Fruit fly (Drosophila melanogaster) whole organism, embryonic: Measurements from ENCODE around the gene TBC1d7.

Source experiments
- ATbp ChIP-seq: fragments of 200-800 bp; sonication (Bioruptor generic); optimal IDR thresholded peaks from 2 replicates; lab custom pipeline; 2017; ENCODE audit warnings: missing biosample characterization, mild to moderate bottlenecking, missing genetic modification characterization, missing genetic modification reagents
- Asciz ChIP-seq: fragments of 200-800 bp; sonication (Bioruptor generic); optimal IDR thresholded peaks from 2 replicates; lab custom pipeline; 2017; ENCODE audit warnings: missing biosample characterization, mild to moderate bottlenecking, missing genetic modification characterization, missing genetic modification reagents
- Atf6 ChIP-seq: fragments of 200-800 bp; sonication (Bioruptor generic); IDR thresholded peaks from 2 replicates; pipeline ENCODE4 v1.3.6; 2022; ENCODE audit warnings: missing biosample characterization, missing genetic modification characterization
- Bgb ChIP-seq: fragments of 200-800 bp; sonication (Bioruptor generic); IDR thresholded peaks from 2 replicates; pipeline ENCODE4 v1.3.6; 2022; ENCODE audit warnings: missing biosample characterization, missing genetic modification characterization; ENCODE audit not compliant: partially characterized antibody
- Blimp-1 ChIP-seq: fragments of 200-800 bp; sonication (Bioruptor generic); optimal IDR thresholded peaks from 3 replicates; lab custom pipeline; 2018; ENCODE audit warnings: missing biosample characterization, missing genetic modification characterization, mild to moderate bottlenecking, moderate library complexity, missing genetic modification reagents
- CG10267 ChIP-seq: fragments of 200-800 bp; sonication (Bioruptor generic); optimal IDR thresholded peaks from 2 replicates; lab custom pipeline; 2018; ENCODE audit warnings: missing biosample characterization, mild to moderate bottlenecking, missing genetic modification characterization, moderate library complexity
- CG10366 ChIP-seq: fragments of 200-800 bp; sonication (Bioruptor generic); IDR thresholded peaks from 2 replicates; pipeline ENCODE4 v1.3.6; 2022; ENCODE audit warnings: missing biosample characterization, missing genetic modification characterization
- CG14050 ChIP-seq: fragments of 200-800 bp; sonication (Bioruptor generic); IDR thresholded peaks from 3 replicates; pipeline ENCODE4 v1.3.6; 2022; ENCODE audit warnings: missing biosample characterization, missing genetic modification characterization
- CG16779 ChIP-seq: fragments of 200-800 bp; sonication (Bioruptor generic); IDR thresholded peaks from 2 replicates; pipeline ENCODE4 v1.3.6; 2022; ENCODE audit warnings: missing biosample characterization, missing genetic modification characterization
- CG18262 ChIP-seq: fragments of 200-800 bp; optimal IDR thresholded peaks from 3 replicates; lab custom pipeline; 2019; ENCODE audit warnings: missing biosample characterization, mild to moderate bottlenecking, missing genetic modification characterization, moderate library complexity
- CG18599 ChIP-seq: fragments of 200-800 bp; sonication (Bioruptor generic); optimal IDR thresholded peaks from 3 replicates; lab custom pipeline; 2017; ENCODE audit warnings: missing biosample characterization, missing genetic modification characterization, mild to moderate bottlenecking, moderate library complexity, missing genetic modification reagents
- CG18764 ChIP-seq: fragments of 200-800 bp; sonication (Bioruptor generic); optimal IDR thresholded peaks from 3 replicates; lab custom pipeline; 2016; ENCODE audit warnings: missing biosample characterization, missing genetic modification characterization
- CG30403 ChIP-seq: fragments of 200-800 bp; sonication (Bioruptor generic); optimal IDR thresholded peaks from 3 replicates; lab custom pipeline; 2016; ENCODE audit warnings: missing biosample characterization, missing genetic modification characterization
- CG8089 ChIP-seq: fragments of 200-800 bp; sonication (Bioruptor generic); optimal IDR thresholded peaks from 3 replicates; lab custom pipeline; 2016; ENCODE audit warnings: missing biosample characterization, missing genetic modification characterization
- CG8281 ChIP-seq: fragments of 200-800 bp; sonication (Bioruptor generic); optimal IDR thresholded peaks from 2 replicates; lab custom pipeline; 2018; ENCODE audit warnings: missing biosample characterization, mild to moderate bottlenecking, missing genetic modification characterization, moderate library complexity
- Doc2 ChIP-seq: fragments of 200-800 bp; sonication (Bioruptor generic); IDR thresholded peaks from 2 replicates; pipeline ENCODE4 v1.3.6; 2022; ENCODE audit warnings: missing biosample characterization, missing genetic modification characterization
- Drgx ChIP-seq: fragments of 200-800 bp; sonication (Bioruptor generic); IDR thresholded peaks from 2 replicates; pipeline ENCODE4 v1.3.6; 2022; ENCODE audit warnings: missing biosample characterization, missing genetic modification characterization
- E2f2 ChIP-seq: fragments of 200-800 bp; sonication (Bioruptor generic); IDR thresholded peaks from 2 replicates; pipeline ENCODE4 v1.3.6; 2022; ENCODE audit warnings: missing biosample characterization, missing genetic modification characterization
- Ets97D ChIP-seq: fragments of 200-800 bp; sonication (Bioruptor generic); optimal IDR thresholded peaks from 3 replicates; lab custom pipeline; 2016; ENCODE audit warnings: missing biosample characterization, missing genetic modification characterization
- Hand ChIP-seq: fragments of 200-800 bp; sonication (Bioruptor generic); optimal IDR thresholded peaks from 2 replicates; lab custom pipeline; 2017; ENCODE audit warnings: mild to moderate bottlenecking, missing biosample characterization, missing genetic modification reagents, missing genetic modification characterization
- MESR4 ChIP-seq: fragments of 200-800 bp; sonication (Bioruptor generic); optimal IDR thresholded peaks from 2 replicates; lab custom pipeline; 2018; ENCODE audit warnings: missing biosample characterization, mild to moderate bottlenecking, missing genetic modification characterization, moderate library complexity
- Myb ChIP-seq: fragments of 200-800 bp; sonication (Bioruptor generic); optimal IDR thresholded peaks from 2 replicates; lab custom pipeline; 2016; ENCODE audit warnings: missing biosample characterization, missing genetic modification characterization
- NC2α ChIP-seq: fragments of 200-800 bp; sonication (Bioruptor generic); optimal IDR thresholded peaks from 2 replicates; lab custom pipeline; 2016; ENCODE audit warnings: missing biosample characterization, missing genetic modification characterization
- Oaz ChIP-seq: fragments of 200-800 bp; sonication (Bioruptor generic); IDR thresholded peaks from 2 replicates; pipeline ENCODE4 v1.3.6; 2022; ENCODE audit warnings: missing biosample characterization, missing genetic modification characterization
- Ptx1 ChIP-seq: fragments of 200-800 bp; sonication (Bioruptor generic); IDR thresholded peaks from 2 replicates; pipeline ENCODE4 v1.3.6; 2022; ENCODE audit warnings: missing biosample characterization, missing genetic modification characterization
- Rx ChIP-seq: fragments of 200-800 bp; sonication (Bioruptor generic); IDR thresholded peaks from 2 replicates; pipeline ENCODE4 v1.3.6; 2022; ENCODE audit warnings: missing biosample characterization, missing genetic modification characterization
- Six4 ChIP-seq: fragments of 200-800 bp; sonication (Bioruptor generic); optimal IDR thresholded peaks from 2 replicates; lab custom pipeline; 2016; ENCODE audit warnings: missing biosample characterization, missing genetic modification characterization
- Xrp1 ChIP-seq: fragments of 200-800 bp; sonication (Bioruptor generic); IDR thresholded peaks from 2 replicates; pipeline ENCODE4 v1.3.6; 2022; ENCODE audit warnings: missing biosample characterization, missing genetic modification characterization
- croc ChIP-seq: fragments of 200-800 bp; sonication (Bioruptor generic); conservative IDR thresholded peaks from 3 replicates; pipeline ENCODE4 v1.3.6; 2022; ENCODE audit warnings: missing biosample characterization, missing genetic modification characterization
- danr ChIP-seq: fragments of 200-800 bp; sonication (Bioruptor generic); IDR thresholded peaks from 2 replicates; pipeline ENCODE4 v1.3.6; 2022; ENCODE audit warnings: missing biosample characterization, missing genetic modification characterization
- eve ChIP-seq, 2 experiments: fragments of >200 bp; optimal IDR thresholded peaks; 2 replicates each; lab custom pipeline; 2017; ENCODE audit warnings: missing biosample characterization in 2 of 2, missing genetic modification characterization in 2 of 2
- ewg ChIP-seq: fragments of 200-800 bp; sonication (Bioruptor generic); optimal IDR thresholded peaks from 3 replicates; lab custom pipeline; 2017; ENCODE audit warnings: mild to moderate bottlenecking, missing biosample characterization, missing genetic modification reagents, missing genetic modification characterization
- fd102C ChIP-seq: fragments of 200-800 bp; sonication (Bioruptor generic); optimal IDR thresholded peaks from 2 replicates; lab custom pipeline; 2018; ENCODE audit warnings: missing biosample characterization, mild to moderate bottlenecking, missing genetic modification characterization, moderate library complexity
- grn ChIP-seq: fragments of 200-800 bp; sonication (Bioruptor generic); optimal IDR thresholded peaks from 3 replicates; lab custom pipeline; 2017; ENCODE audit warnings: missing biosample characterization, missing genetic modification characterization
- gsb ChIP-seq: fragments of 200-800 bp; sonication (Bioruptor generic); IDR thresholded peaks from 2 replicates; pipeline ENCODE4 v1.3.6; 2022; ENCODE audit warnings: missing biosample characterization, missing genetic modification characterization
- kay ChIP-seq: fragments of 200-800 bp; sonication (Bioruptor generic); optimal IDR thresholded peaks from 2 replicates; lab custom pipeline; 2016; ENCODE audit warnings: missing biosample characterization, missing genetic modification characterization
- lov ChIP-seq, 2 experiments: fragments of 200-800 bp in 1 of 2; fragments of >200 bp in 1 of 2; sonication (Bioruptor generic) in 1 of 2; IDR thresholded peaks in 1 of 2; optimal IDR thresholded peaks in 1 of 2; 2 replicates in 1 of 2; 3 replicates in 1 of 2; pipeline versions ENCODE4 v1.3.6 to Lab custom; 2017 to 2022; ENCODE audit warnings: missing biosample characterization in 1 of 2, missing genetic modification characterization in 1 of 2
- nerfin-1 ChIP-seq: fragments of 200-800 bp; sonication (Bioruptor generic); optimal IDR thresholded peaks from 3 replicates; lab custom pipeline; 2019; ENCODE audit warnings: missing biosample characterization, mild to moderate bottlenecking, missing genetic modification characterization, moderate library complexity
- pnt ChIP-seq: fragments of 200-800 bp; sonication (Bioruptor generic); optimal IDR thresholded peaks from 3 replicates; lab custom pipeline; 2016; ENCODE audit warnings: missing biosample characterization, missing genetic modification characterization
- ranshi ChIP-seq: fragments of 200-800 bp; sonication (Bioruptor generic); IDR thresholded peaks from 2 replicates; pipeline ENCODE4 v1.3.6; 2022; ENCODE audit warnings: missing biosample characterization, missing genetic modification characterization
- slbo ChIP-seq: fragments of 200-800 bp; sonication (Bioruptor generic); IDR thresholded peaks from 2 replicates; pipeline ENCODE4 v1.3.6; 2022; ENCODE audit warnings: missing biosample characterization, missing genetic modification characterization
- ssp ChIP-seq: fragments of 200-800 bp; sonication (Bioruptor generic); IDR thresholded peaks from 2 replicates; pipeline ENCODE4 v1.3.6; 2022; ENCODE audit warnings: missing biosample characterization, missing genetic modification characterization
- sug ChIP-seq: fragments of 200-800 bp; optimal IDR thresholded peaks from 2 replicates; lab custom pipeline; 2019; ENCODE audit warnings: missing biosample characterization, mild to moderate bottlenecking, missing genetic modification characterization, moderate library complexity
- tap ChIP-seq: fragments of 200-800 bp; optimal IDR thresholded peaks from 3 replicates; lab custom pipeline; 2019; ENCODE audit warnings: missing biosample characterization, mild to moderate bottlenecking, missing genetic modification characterization, moderate library complexity
- tll ChIP-seq, 2 experiments: fragments of 200-800 bp in 1 of 2; fragments of >200 bp in 1 of 2; sonication (Bioruptor generic) in 1 of 2; optimal IDR thresholded peaks; 2 replicates each; lab custom pipeline; 2017 to 2019; ENCODE audit warnings: missing biosample characterization in 2 of 2, missing genetic modification characterization in 2 of 2, mild to moderate bottlenecking in 1 of 2, moderate library complexity in 1 of 2
- tna ChIP-seq: fragments of 200-800 bp; sonication (Bioruptor generic); IDR thresholded peaks from 2 replicates; pipeline ENCODE4 v1.3.6; 2022; ENCODE audit warnings: missing biosample characterization, missing genetic modification characterization; ENCODE audit not compliant: partially characterized antibody
- zf30C ChIP-seq: fragments of 200-800 bp; sonication (Bioruptor generic); optimal IDR thresholded peaks from 3 replicates; lab custom pipeline; 2018; ENCODE audit warnings: missing biosample characterization, mild to moderate bottlenecking, missing genetic modification characterization
- zfh1 ChIP-seq: fragments of 200-800 bp; sonication (Bioruptor generic); IDR thresholded peaks from 3 replicates; pipeline ENCODE4 v1.3.6; 2022; ENCODE audit warnings: missing biosample characterization, missing genetic modification characterization
- zfh2 ChIP-seq: fragments of 200-800 bp; sonication (Bioruptor generic); optimal IDR thresholded peaks from 2 replicates; lab custom pipeline; 2016; ENCODE audit warnings: missing biosample characterization, missing genetic modification characterization

Gene TBC1d7

dm6 chr3R:24161173-24161811, at the start of gene TBC1d7, which contains the start of gene Myo95E (continued):
- TF ChIP-seq Rx (GFP tag; lab: Robert Waterston, UW): peak; percentile 81
- peak; percentile 93 for TF ChIP-seq slbo (GFP tag; lab: Robert Waterston, UW)
- TF ChIP-seq Six4 (GFP tag; lab: Kevin White, UChicago): peak; percentile 76
- TF ChIP-seq ssp (GFP tag; lab: Robert Waterston, UW): peak; percentile 87
- TF ChIP-seq ewg: peak; percentile 72
- peak; percentile 83 for TF ChIP-seq CG18764 (GFP tag; lab: Kevin White, UChicago)
- TF ChIP-seq danr: peak; percentile 95
- TF ChIP-seq sug (tag; lab: Kevin White, UChicago): peak; percentile 86
- no peak for TF ChIP-seq Asciz (GFP tag; lab: Kevin White, UChicago)
- peak; percentile 89 for TF ChIP-seq CG10366 (GFP tag; lab: Robert Waterston, UW)
- TF ChIP-seq Drgx (GFP tag; lab: Robert Waterston, UW): peak; percentile 89
- TF ChIP-seq Ets97D: peak; percentile 47
- TF ChIP-seq Oaz (GFP tag; lab: Robert Waterston, UW): peak; percentile 93
- peak; percentile 73 for TF ChIP-seq zfh2 (GFP tag; lab: Kevin White, UChicago)
- TF ChIP-seq croc: peak; percentile 93
- peak; percentile 89 for TF ChIP-seq gsb (GFP tag; lab: Robert Waterston, UW)
- TF ChIP-seq Doc2 (GFP tag; lab: Robert Waterston, UW): peak; percentile 75; the same call in 1 of the 2 replicates
- TF ChIP-seq CG8089: no peak
- peak; percentile 29 for TF ChIP-seq MESR4
- no peak for TF ChIP-seq tap (tag; lab: Kevin White, UChicago)
- no peak for TF ChIP-seq lov (optimal IDR thresholded peaks at IDR 0.05; lab: Kevin White, UChicago)
- TF ChIP-seq lov (GFP tag; IDR thresholded peaks at IDR 0.05; lab: Robert Waterston, UW): peak; percentile 75; the same call in 2 of the 3 replicates
- TF ChIP-seq eve (GFP tag; optimal IDR thresholded peaks at IDR 0.05; lab: Kevin White, UChicago): no peak
- peak; percentile 98 for TF ChIP-seq Ptx1 (GFP tag; lab: Robert Waterston, UW)
- TF ChIP-seq zfh1: peak; percentile 93
- TF ChIP-seq fd102C (GFP tag; lab: Kevin White, UChicago): peak; percentile 35
- TF ChIP-seq Blimp-1 (GFP tag; lab: Kevin White, UChicago): no peak
- no peak for TF ChIP-seq NC2α (GFP tag; lab: Kevin White, UChicago)
- TF ChIP-seq CG30403 (GFP tag; lab: Kevin White, UChicago): peak; percentile 92
- TF ChIP-seq Xrp1 (GFP tag; lab: Robert Waterston, UW): peak; percentile 96
- no peak for TF ChIP-seq CG8281
- TF ChIP-seq ranshi (GFP tag; lab: Robert Waterston, UW): peak; percentile 93
- peak; percentile 71 for TF ChIP-seq E2f2 (GFP tag; lab: Robert Waterston, UW)
- TF ChIP-seq pnt: peak; percentile 9
- TF ChIP-seq Bgb (GFP tag; lab: Robert Waterston, UW): peak; percentile 45; the same call in 1 of the 2 replicates
- TF ChIP-seq kay (GFP tag; lab: Kevin White, UChicago): peak; percentile 81
- TF ChIP-seq CG18262 (tag; lab: Kevin White, UChicago): peak; percentile 90
- no peak for TF ChIP-seq tll (GFP tag; optimal IDR thresholded peaks at IDR 0.05; lab: Kevin White, UChicago)
- peak; percentile 84 for TF ChIP-seq CG10267 (tag; lab: Kevin White, UChicago)
- peak; percentile 80 for TF ChIP-seq CG14050 (GFP tag; lab: Robert Waterston, UW)
- peak; percentile 60 for TF ChIP-seq Hand (GFP tag; lab: Kevin White, UChicago)
- peak; percentile 78 for TF ChIP-seq nerfin-1 (tag; lab: Kevin White, UChicago)
- no peak for TF ChIP-seq tna (GFP tag; lab: Robert Waterston, UW)
- peak; percentile 96 for TF ChIP-seq Atf6 (GFP tag; lab: Robert Waterston, UW)
- TF ChIP-seq zf30C: no peak
- TF ChIP-seq CG16779 (GFP tag; lab: Robert Waterston, UW): 0 out of 2 replicates have a peak, but pooled peaks have one; percentile 46
- TF ChIP-seq grn: no peak
- TF ChIP-seq CG18599 (GFP tag; lab: Kevin White, UChicago): no peak
- TF ChIP-seq ATbp (GFP tag; lab: Kevin White, UChicago): no peak
- peak; percentile 7 for TF ChIP-seq Myb
